Worm (Caenorhabditis elegans) whole organism, L1 larva: ENCODE measurements around the gene C29G2.6.

Experiments used
- C16A3.4 ChIP-seq: fragments of 150-350 bp; optimal IDR thresholded peaks from 2 replicates; lab custom pipeline; 2014; ENCODE audit warnings: missing biosample characterization, missing genetic modification characterization
- aha-1 ChIP-seq: fragments of 150-350 bp; optimal IDR thresholded peaks from 2 replicates; lab custom pipeline; 2014; ENCODE audit warnings: missing biosample characterization, missing genetic modification characterization
- blmp-1 ChIP-seq: fragments of 150-350 bp; optimal IDR thresholded peaks from 2 replicates; lab custom pipeline; 2014; ENCODE audit warnings: missing biosample characterization, missing genetic modification characterization
- ceh-88 ChIP-seq: fragments of 200-800 bp; sonication (Bioruptor generic); IDR thresholded peaks from 2 replicates; pipeline ENCODE4 v1.3.6; 2022; ENCODE audit warnings: missing genetic modification characterization, missing compliant biosample characterization
- ceh-90 ChIP-seq: sonication (generic microtip); optimal IDR thresholded peaks from 2 replicates; lab custom pipeline; 2016; ENCODE audit warnings: missing genetic modification characterization, missing compliant biosample characterization
- ces-1 ChIP-seq: fragments of 150-350 bp; optimal IDR thresholded peaks from 2 replicates; lab custom pipeline; 2014; ENCODE audit warnings: missing biosample characterization, missing genetic modification reagents, missing genetic modification characterization
- dpl-1 ChIP-seq, 3 experiments: fragments of 150-350 bp in 2 of 3; sonication (generic microtip) in 1 of 3; optimal IDR thresholded peaks; 2 replicates each; lab custom pipeline; 2014 to 2017; ENCODE audit warnings: missing biosample characterization in 3 of 3, missing genetic modification characterization in 3 of 3, missing genetic modification reagents in 3 of 3
- dsc-1 ChIP-seq: sonication (generic microtip); optimal IDR thresholded peaks from 2 replicates; lab custom pipeline; 2016; ENCODE audit warnings: mild to moderate bottlenecking, missing genetic modification characterization, missing compliant biosample characterization
- efl-1 ChIP-seq, 4 experiments: fragments of 150-350 bp; optimal IDR thresholded peaks in 3 of 4; peaks in 1 of 4; 1 replicate in 1 of 4; 2 replicates in 3 of 4; lab custom pipeline; 2014; ENCODE audit warnings: missing biosample characterization in 2 of 4, missing genetic modification characterization in 2 of 4, missing genetic modification reagents in 2 of 4
- efl-3 ChIP-seq: fragments of 200-800 bp; sonication (Bioruptor generic); optimal IDR thresholded peaks from 2 replicates; lab custom pipeline; 2018; ENCODE audit warnings: mild to moderate bottlenecking, missing genetic modification characterization, missing compliant biosample characterization
- elt-2 ChIP-seq: sonication (generic microtip); optimal IDR thresholded peaks from 2 replicates; lab custom pipeline; 2016; ENCODE audit warnings: missing genetic modification characterization, mild to moderate bottlenecking, inconsistent platforms, missing compliant biosample characterization, missing genetic modification reagents
- elt-3 ChIP-seq, 6 experiments: fragments of 150-350 bp in 1 of 6; sonication (generic microtip); optimal IDR thresholded peaks; 2 replicates each; lab custom pipeline; 2017 to 2018; ENCODE audit warnings: missing biosample characterization in 6 of 6, missing genetic modification characterization in 6 of 6, inconsistent platforms in 1 of 6
- ets-5 ChIP-seq: fragments of 200-800 bp; sonication (Bioruptor generic); IDR thresholded peaks from 2 replicates; pipeline ENCODE4 v1.3.6; 2022; ENCODE audit warnings: missing genetic modification characterization, missing compliant biosample characterization
- fkh-4 ChIP-seq: sonication (generic microtip); optimal IDR thresholded peaks from 2 replicates; lab custom pipeline; 2016; ENCODE audit warnings: missing compliant biosample characterization, missing genetic modification characterization, borderline replicate concordance
- fkh-8 ChIP-seq: sonication (generic microtip); optimal IDR thresholded peaks from 2 replicates; lab custom pipeline; 2016; ENCODE audit warnings: mild to moderate bottlenecking, missing genetic modification characterization, missing compliant biosample characterization
- fos-1 ChIP-seq: fragments of 150-350 bp; optimal IDR thresholded peaks from 2 replicates; lab custom pipeline; 2014; ENCODE audit warnings: missing biosample characterization, missing genetic modification characterization
- grh-1 ChIP-seq: fragments of 200-800 bp; sonication (Bioruptor generic); IDR thresholded peaks from 2 replicates; pipeline ENCODE4 v1.3.6; 2022; ENCODE audit warnings: missing genetic modification reagents, missing genetic modification characterization, missing compliant biosample characterization
- hlh-17 ChIP-seq: fragments of 200-800 bp; sonication (Bioruptor generic); optimal IDR thresholded peaks from 2 replicates; lab custom pipeline; 2018; ENCODE audit warnings: missing genetic modification characterization, mild to moderate bottlenecking, missing compliant biosample characterization, moderate library complexity, borderline replicate concordance
- hlh-4 ChIP-seq: sonication (generic microtip); optimal IDR thresholded peaks from 2 replicates; lab custom pipeline; 2016; ENCODE audit warnings: mild to moderate bottlenecking, missing genetic modification characterization, missing compliant biosample characterization
- lin-14 ChIP-seq: fragments of 200-800 bp; sonication (Bioruptor generic); optimal IDR thresholded peaks from 2 replicates; lab custom pipeline; 2018; ENCODE audit warnings: mild to moderate bottlenecking, missing genetic modification characterization, moderate library complexity, missing compliant biosample characterization
- lin-35 ChIP-seq, 2 experiments: fragments of 150-350 bp; optimal IDR thresholded peaks; 2 replicates each; lab custom pipeline; 2014; ENCODE audit warnings: missing biosample characterization in 2 of 2, missing genetic modification characterization in 2 of 2, missing genetic modification reagents in 2 of 2
- lin-39 ChIP-seq: fragments of 150-350 bp; optimal IDR thresholded peaks from 2 replicates; lab custom pipeline; 2014; ENCODE audit warnings: missing biosample characterization, missing genetic modification reagents, missing genetic modification characterization
- lir-3 ChIP-seq: sonication (generic microtip); optimal IDR thresholded peaks from 2 replicates; lab custom pipeline; 2016; ENCODE audit warnings: mild to moderate bottlenecking, missing genetic modification characterization, moderate library complexity, missing compliant biosample characterization; ENCODE audit not compliant: poor library complexity
- lsy-2 ChIP-seq, 2 experiments: fragments of 150-350 bp; optimal IDR thresholded peaks; 2 replicates each; lab custom pipeline; 2014; ENCODE audit warnings: missing biosample characterization in 2 of 2, missing genetic modification characterization in 2 of 2
- mab-9 ChIP-seq: fragments of 200-800 bp; sonication (Bioruptor generic); IDR thresholded peaks from 2 replicates; pipeline ENCODE4 v1.3.6; 2022; ENCODE audit warnings: missing genetic modification reagents, missing genetic modification characterization, missing compliant biosample characterization
- mef-2 ChIP-seq: fragments of 150-350 bp; optimal IDR thresholded peaks from 2 replicates; lab custom pipeline; 2014; ENCODE audit warnings: missing biosample characterization, missing genetic modification characterization
- mep-1 ChIP-seq: fragments of 150-350 bp; optimal IDR thresholded peaks from 2 replicates; lab custom pipeline; 2014; ENCODE audit warnings: missing biosample characterization, missing genetic modification characterization
- nhr-11 ChIP-seq: fragments of 150-350 bp; optimal IDR thresholded peaks from 2 replicates; lab custom pipeline; 2014; ENCODE audit warnings: missing biosample characterization, missing genetic modification characterization
- nhr-12 ChIP-seq: sonication (generic microtip); optimal IDR thresholded peaks from 2 replicates; lab custom pipeline; 2017; ENCODE audit warnings: missing biosample characterization, missing genetic modification characterization
- nhr-19 ChIP-seq: fragments of 200-800 bp; sonication (Bioruptor generic); conservative IDR thresholded peaks from 2 replicates; pipeline ENCODE4 v1.3.6; 2022; ENCODE audit warnings: missing genetic modification characterization, missing compliant biosample characterization
- nhr-20 ChIP-seq: sonication (generic microtip); optimal IDR thresholded peaks from 2 replicates; lab custom pipeline; 2016; ENCODE audit warnings: mild to moderate bottlenecking, missing genetic modification characterization, missing compliant biosample characterization
- nhr-237 ChIP-seq: fragments of 150-350 bp; optimal IDR thresholded peaks from 2 replicates; lab custom pipeline; 2014; ENCODE audit warnings: missing biosample characterization, missing genetic modification characterization
- nhr-28 ChIP-seq: fragments of 150-350 bp; optimal IDR thresholded peaks from 2 replicates; lab custom pipeline; 2014; ENCODE audit warnings: missing biosample characterization, missing genetic modification characterization
- nhr-47 ChIP-seq: sonication (generic microtip); optimal IDR thresholded peaks from 2 replicates; lab custom pipeline; 2016; ENCODE audit warnings: mild to moderate bottlenecking, missing genetic modification characterization, moderate library complexity, missing compliant biosample characterization
- nhr-77 ChIP-seq: fragments of 150-350 bp; optimal IDR thresholded peaks from 2 replicates; lab custom pipeline; 2014; ENCODE audit warnings: missing biosample characterization, missing genetic modification characterization
- nhr-85 ChIP-seq: sonication (generic microtip); peaks from one replicate; lab custom pipeline; 2016; ENCODE audit warnings: missing genetic modification characterization, inconsistent platforms, missing compliant biosample characterization
- nhr-90 ChIP-seq: sonication (generic microtip); optimal IDR thresholded peaks from 2 replicates; lab custom pipeline; 2016; ENCODE audit warnings: mild to moderate bottlenecking, missing genetic modification characterization, missing compliant biosample characterization; ENCODE audit not compliant: poor library complexity
- pag-3 ChIP-seq: sonication (generic microtip); optimal IDR thresholded peaks from 2 replicates; lab custom pipeline; 2017; ENCODE audit warnings: missing genetic modification characterization, mild to moderate bottlenecking, missing compliant biosample characterization, antibody characterized with exemption, borderline replicate concordance; ENCODE audit not compliant: insufficient read depth
- pax-3 ChIP-seq: fragments of 200-800 bp; sonication (Bioruptor generic); optimal IDR thresholded peaks from 2 replicates; lab custom pipeline; 2018; ENCODE audit warnings: mild to moderate bottlenecking, missing genetic modification characterization, moderate library complexity, missing compliant biosample characterization
- pqm-1 ChIP-seq: sonication (generic microtip); optimal IDR thresholded peaks from 3 replicates; lab custom pipeline; 2017; ENCODE audit warnings: missing biosample characterization, missing genetic modification characterization
- rnt-1 ChIP-seq: sonication (generic microtip); optimal IDR thresholded peaks from 2 replicates; lab custom pipeline; 2016; ENCODE audit warnings: mild to moderate bottlenecking, missing genetic modification characterization, moderate library complexity, missing compliant biosample characterization
- skn-1 ChIP-seq: fragments of 150-350 bp; optimal IDR thresholded peaks from 2 replicates; lab custom pipeline; 2014; ENCODE audit warnings: missing biosample characterization, missing genetic modification characterization
- snpc-4 ChIP-seq: fragments of 150-350 bp; optimal IDR thresholded peaks from 2 replicates; lab custom pipeline; 2014; ENCODE audit warnings: missing biosample characterization, missing genetic modification characterization
- snu-23 ChIP-seq: sonication (generic microtip); optimal IDR thresholded peaks from 2 replicates; lab custom pipeline; 2016; ENCODE audit warnings: missing genetic modification characterization, missing compliant biosample characterization
- sptf-1 ChIP-seq: fragments of 150-350 bp; optimal IDR thresholded peaks from 2 replicates; lab custom pipeline; 2014; ENCODE audit warnings: missing biosample characterization, missing genetic modification characterization
- sup-37 ChIP-seq: fragments of 200-800 bp; sonication (Bioruptor generic); optimal IDR thresholded peaks from 2 replicates; lab custom pipeline; 2018; ENCODE audit warnings: mild to moderate bottlenecking, missing genetic modification characterization, missing compliant biosample characterization
- unc-130 ChIP-seq: fragments of 150-350 bp; optimal IDR thresholded peaks from 2 replicates; lab custom pipeline; 2017; ENCODE audit warnings: missing biosample characterization, missing genetic modification characterization, inconsistent platforms
- unc-86 ChIP-seq: sonication (generic microtip); optimal IDR thresholded peaks from 2 replicates; lab custom pipeline; 2016; ENCODE audit warnings: missing genetic modification characterization, missing compliant biosample characterization
- unc-98 ChIP-seq: fragments of 200-800 bp; sonication (Bioruptor generic); IDR thresholded peaks from 2 replicates; pipeline ENCODE4 v1.3.6; 2022; ENCODE audit warnings: missing genetic modification characterization, missing compliant biosample characterization
- zag-1 ChIP-seq: fragments of 150-350 bp; optimal IDR thresholded peaks from 2 replicates; lab custom pipeline; 2014; ENCODE audit warnings: missing biosample characterization, missing genetic modification characterization
- zip-4 ChIP-seq: fragments of 200-800 bp; sonication (Bioruptor generic); optimal IDR thresholded peaks from 2 replicates; lab custom pipeline; 2018; ENCODE audit warnings: mild to moderate bottlenecking, missing genetic modification characterization, moderate library complexity, missing compliant biosample characterization
- ztf-4 ChIP-seq: fragments of 150-350 bp; optimal IDR thresholded peaks from 2 replicates; lab custom pipeline; 2014; ENCODE audit warnings: missing biosample characterization, missing genetic modification characterization

The C29G2.6 gene

DNA sequence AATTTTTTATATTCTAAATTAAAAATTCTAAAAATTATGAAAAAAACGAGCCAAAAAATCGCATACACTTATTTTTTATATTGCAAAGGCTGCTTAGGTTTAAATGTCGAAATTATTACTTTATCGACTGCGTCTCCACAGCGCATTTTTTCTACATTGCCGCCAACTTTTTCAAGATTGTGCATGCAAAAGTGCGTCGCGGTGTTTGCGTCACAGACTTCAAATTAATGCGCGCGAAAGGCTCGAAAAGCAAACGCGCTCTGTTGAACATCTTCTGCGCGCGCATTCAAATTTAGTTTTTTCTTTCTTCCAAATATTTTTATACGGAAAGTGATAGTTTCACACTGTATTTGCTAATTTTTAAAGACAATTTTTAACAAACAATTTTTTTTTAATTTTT, 14.8 kb upstream of the C29G2.6 start:
- no peak for TF ChIP-seq nhr-12 (tag; lab: Kevin White, UChicago)
- TF ChIP-seq zip-4 (GFP tag; lab: Kevin White, UChicago), result peak; percentile 74
- TF ChIP-seq zag-1 (tag; lab: Kevin White, UChicago), result no peak
- TF ChIP-seq pqm-1 (tag; lab: Kevin White, UChicago), result no peak
- TF ChIP-seq nhr-19 (GFP tag; lab: Robert Waterston, UW), result peak; percentile 98
- peak; percentile 71 for TF ChIP-seq snpc-4 (tag; lab: Kevin White, UChicago)
- TF ChIP-seq nhr-11, result peak; percentile 53
- no peak for TF ChIP-seq hlh-17 (GFP tag; lab: Kevin White, UChicago)
- TF ChIP-seq mef-2 (tag; lab: Kevin White, UChicago), result no peak
- peak; percentile 63 for TF ChIP-seq nhr-237 (tag; lab: Kevin White, UChicago)
- no peak for TF ChIP-seq sptf-1 (tag; lab: Kevin White, UChicago)
- peak; percentile 69 for TF ChIP-seq sup-37 (GFP tag; lab: Kevin White, UChicago)
- peak; percentile 99 for TF ChIP-seq efl-1 (optimal IDR thresholded peaks at IDR 0.05; lab: Kevin White, UChicago)
- TF ChIP-seq efl-1 (GFP tag; optimal IDR thresholded peaks at IDR 0.05 in 1 of 2; lab: Kevin White, UChicago), result peak; percentile 97 to 100
- peak; percentile 79 for TF ChIP-seq elt-2 (tag; lab: Kevin White, UChicago)
- TF ChIP-seq pax-3 (tag; lab: Kevin White, UChicago), result peak; percentile 92
- TF ChIP-seq lir-3, result peak; percentile 88
- TF ChIP-seq nhr-28 (tag; lab: Kevin White, UChicago), result no peak
- peak; percentile 86 for TF ChIP-seq fkh-4 (tag; lab: Kevin White, UChicago)
- peak; percentile 84 for TF ChIP-seq mep-1 (tag; lab: Kevin White, UChicago)
- peak; percentile 87 for TF ChIP-seq lsy-2 (tag; optimal IDR thresholded peaks at IDR 0.05; lab: Kevin White, UChicago)
- TF ChIP-seq skn-1 (tag; lab: Kevin White, UChicago), result peak; percentile 64
- TF ChIP-seq unc-86, result peak; percentile 93
- TF ChIP-seq C16A3.4 (tag; lab: Kevin White, UChicago), result peak; percentile 71
- TF ChIP-seq lin-14 (GFP tag; lab: Kevin White, UChicago), result peak; percentile 92
- peak; percentile 94 for TF ChIP-seq nhr-20 (tag; lab: Kevin White, UChicago)
- TF ChIP-seq ets-5, result peak; percentile 52; the same call in 1 of the 2 replicates
- peak; percentile 92 to 99 (median 97) for TF ChIP-seq dpl-1 (GFP tag; optimal IDR thresholded peaks at IDR 0.05; lab: Kevin White, UChicago)
- peak; percentile 96 to 99 for TF ChIP-seq lin-35 (GFP tag; optimal IDR thresholded peaks at IDR 0.05; lab: Kevin White, UChicago)
- peak; percentile 67 for TF ChIP-seq ztf-4 (tag; lab: Kevin White, UChicago)
- peak; percentile 94 for TF ChIP-seq fkh-8 (tag; lab: Kevin White, UChicago)
- no peak for TF ChIP-seq pag-3 (tag; lab: Kevin White, UChicago)
- peak; percentile 2 for TF ChIP-seq efl-3 (GFP tag; lab: Kevin White, UChicago)
- peak; percentile 74 for TF ChIP-seq ceh-90
- TF ChIP-seq fos-1, result peak; percentile 52
- TF ChIP-seq nhr-77 (tag; lab: Kevin White, UChicago), result peak; percentile 63
- peak; percentile 93 for TF ChIP-seq rnt-1 (tag; lab: Kevin White, UChicago)
- no peak for TF ChIP-seq hlh-4 (tag; lab: Kevin White, UChicago)
- peak in 1 of 6 experiments; percentile 1 for TF ChIP-seq elt-3 (tag; optimal IDR thresholded peaks at IDR 0.05; lab: Kevin White, UChicago)
- peak; percentile 36 for TF ChIP-seq lin-39 (tag; lab: Kevin White, UChicago)
- peak; percentile 95 for TF ChIP-seq grh-1 (GFP tag; lab: Robert Waterston, UW)
- TF ChIP-seq nhr-47 (tag; lab: Kevin White, UChicago), result peak; percentile 96
- TF ChIP-seq blmp-1, result peak; percentile 35
- peak; percentile 95 for TF ChIP-seq nhr-85 (tag; lab: Kevin White, UChicago)
- TF ChIP-seq dsc-1 (tag; lab: Kevin White, UChicago), result peak; percentile 95
- TF ChIP-seq snu-23 (GFP tag; lab: Kevin White, UChicago), result peak; percentile 93
- TF ChIP-seq unc-98, result peak; percentile 89
- no peak for TF ChIP-seq ces-1 (GFP tag; lab: Kevin White, UChicago)
- TF ChIP-seq unc-130 (tag; lab: Kevin White, UChicago), result peak; percentile 21
- TF ChIP-seq ceh-88 (GFP tag; lab: Robert Waterston, UW), result peak; percentile 95
- peak; percentile 97 for TF ChIP-seq mab-9 (GFP tag; lab: Robert Waterston, UW)
- no peak for TF ChIP-seq aha-1 (tag; lab: Kevin White, UChicago)
- peak; percentile 90 for TF ChIP-seq nhr-90 (tag; lab: Kevin White, UChicago)
